Worm (Caenorhabditis elegans) whole organism, late embryonic: ENCODE results near the gene ZC204.12.
"Not testable (repeated sequence)": the region's sequence is repeated elsewhere in the genome, so short reads cannot be mapped to it uniquely, and the experiment has no call there.

Source experiments
- K02D7.2 ChIP-seq: sonication (generic microtip); optimal IDR thresholded peaks from 2 replicates; lab custom pipeline; 2017; ENCODE audit warnings: mild to moderate bottlenecking, missing genetic modification characterization, missing compliant biosample characterization
- ama-1 ChIP-seq: fragments of 150-350 bp; optimal IDR thresholded peaks from 2 replicates; lab custom pipeline; 2014
- ceh-45 ChIP-seq: fragments of 200-800 bp; sonication (Bioruptor generic); IDR thresholded peaks from 2 replicates; pipeline ENCODE4 v1.3.6; 2022; ENCODE audit warnings: missing genetic modification reagents, missing genetic modification characterization, missing compliant biosample characterization
- fkh-10 ChIP-seq: fragments of 150-350 bp; optimal IDR thresholded peaks from 2 replicates; lab custom pipeline; 2014; ENCODE audit warnings: missing biosample characterization, missing genetic modification reagents, missing genetic modification characterization
- hlh-6 ChIP-seq: sonication (generic microtip); optimal IDR thresholded peaks from 2 replicates; lab custom pipeline; 2016; ENCODE audit warnings: missing genotype, missing genetic modification characterization, missing compliant biosample characterization
- hlh-8 ChIP-seq: sonication (generic microtip); optimal IDR thresholded peaks from 2 replicates; lab custom pipeline; 2016; ENCODE audit warnings: missing genotype, missing genetic modification characterization, missing compliant biosample characterization
- npax-4 ChIP-seq: sonication (generic microtip); optimal IDR thresholded peaks from 2 replicates; lab custom pipeline; 2016; ENCODE audit warnings: missing genetic modification characterization, missing compliant biosample characterization
- pax-1 ChIP-seq: fragments of 150-350 bp; optimal IDR thresholded peaks from 2 replicates; lab custom pipeline; 2014; ENCODE audit warnings: missing biosample characterization, missing genetic modification characterization
- pros-1 ChIP-seq: fragments of 150-350 bp; optimal IDR thresholded peaks from 2 replicates; lab custom pipeline; 2014; ENCODE audit warnings: missing biosample characterization, missing genetic modification reagents, missing genetic modification characterization

ce11 chrII:1659729-1660128 lies 2.6 kb upstream of the ZC204.12 start:
- TF ChIP-seq pros-1 (tag; lab: Kevin White, UChicago); hlh-6 (tag; lab: Kevin White, UChicago); fkh-10 (GFP tag; lab: Kevin White, UChicago); ama-1 (lab: Kevin White, UChicago); ceh-45; K02D7.2 (tag; lab: Kevin White, UChicago); npax-4; pax-1 (tag; lab: Kevin White, UChicago); hlh-8 (tag; lab: Kevin White, UChicago): not testable (repeated sequence)
